Fruit fly (Drosophila melanogaster) whole organism, prepupa: ENCODE data around the gene Gr77a.
A peak's percentile ranks its signal among the peaks of the same experiment; 100 is the strongest.

Source experiments
- CG10631 ChIP-seq: fragments of 200-800 bp; sonication (Bioruptor generic); optimal IDR thresholded peaks from 2 replicates; lab custom pipeline; 2016; ENCODE audit warnings: missing biosample characterization, missing genetic modification characterization
- CG10669 ChIP-seq: fragments of 200-800 bp; sonication (Bioruptor generic); optimal IDR thresholded peaks from 3 replicates; lab custom pipeline; 2018; ENCODE audit warnings: missing biosample characterization, mild to moderate bottlenecking, missing genetic modification characterization, moderate library complexity
- CG11294 ChIP-seq: fragments of 200-800 bp; sonication (Bioruptor generic); IDR thresholded peaks from 2 replicates; pipeline ENCODE4 v1.3.6; 2022; ENCODE audit warnings: missing biosample characterization, missing genetic modification characterization
- CG3032 ChIP-seq: fragments of 200-800 bp; optimal IDR thresholded peaks from 2 replicates; lab custom pipeline; 2019; ENCODE audit warnings: missing biosample characterization, mild to moderate bottlenecking, missing genetic modification characterization, moderate library complexity
- CG31627 ChIP-seq: fragments of 200-800 bp; sonication (Bioruptor generic); optimal IDR thresholded peaks from 3 replicates; lab custom pipeline; 2016; ENCODE audit warnings: missing biosample characterization, missing genetic modification characterization
- CG32006 ChIP-seq: fragments of 200-800 bp; sonication (Bioruptor generic); optimal IDR thresholded peaks from 3 replicates; lab custom pipeline; 2017; ENCODE audit warnings: missing biosample characterization, mild to moderate bottlenecking, missing genetic modification characterization
- CG34406 ChIP-seq: fragments of 200-800 bp; sonication (Bioruptor generic); optimal IDR thresholded peaks from 3 replicates; lab custom pipeline; 2016; ENCODE audit warnings: missing biosample characterization, missing genetic modification characterization
- CG3919 ChIP-seq: fragments of 200-800 bp; sonication (Bioruptor generic); optimal IDR thresholded peaks from 3 replicates; lab custom pipeline; 2016; ENCODE audit warnings: missing biosample characterization, missing genetic modification characterization
- CG4318 ChIP-seq: fragments of 200-800 bp; sonication (Bioruptor generic); optimal IDR thresholded peaks from 3 replicates; lab custom pipeline; 2017; ENCODE audit warnings: missing biosample characterization, mild to moderate bottlenecking, missing genetic modification characterization
- CG6276 ChIP-seq: fragments of 200-800 bp; sonication (Bioruptor generic); optimal IDR thresholded peaks from 2 replicates; lab custom pipeline; 2017; ENCODE audit warnings: missing biosample characterization, mild to moderate bottlenecking, missing genetic modification characterization
- CG6792 ChIP-seq: fragments of 200-800 bp; sonication (Bioruptor generic); optimal IDR thresholded peaks from 3 replicates; lab custom pipeline; 2016; ENCODE audit warnings: missing biosample characterization, missing genetic modification characterization
- CG6808 ChIP-seq: fragments of 200-800 bp; sonication (Bioruptor generic); optimal IDR thresholded peaks from 3 replicates; lab custom pipeline; 2017; ENCODE audit warnings: missing biosample characterization, missing genetic modification characterization, mild to moderate bottlenecking, moderate library complexity, missing genetic modification reagents
- CG7368 ChIP-seq: fragments of 200-800 bp; sonication (Bioruptor generic); optimal IDR thresholded peaks from 3 replicates; lab custom pipeline; 2016; ENCODE audit warnings: missing biosample characterization, missing genetic modification characterization
- CG8632 ChIP-seq: fragments of 200-800 bp; sonication (Bioruptor generic); optimal IDR thresholded peaks from 3 replicates; lab custom pipeline; 2016; ENCODE audit warnings: missing biosample characterization, missing genetic modification characterization
- CG9139 ChIP-seq: fragments of 200-800 bp; sonication (Bioruptor generic); optimal IDR thresholded peaks from 3 replicates; lab custom pipeline; 2017; ENCODE audit warnings: missing biosample characterization, mild to moderate bottlenecking, missing genetic modification characterization
- Eip78C ChIP-seq: fragments of 200-800 bp; sonication (Bioruptor generic); peaks from one replicate; lab custom pipeline; 2016; ENCODE audit warnings: missing biosample characterization, missing genetic modification characterization
- Ets21C ChIP-seq: fragments of 200-800 bp; sonication (Bioruptor generic); optimal IDR thresholded peaks from 3 replicates; lab custom pipeline; 2016; ENCODE audit warnings: missing biosample characterization, missing genetic modification characterization
- Ets96B ChIP-seq: fragments of 200-800 bp; optimal IDR thresholded peaks from 2 replicates; lab custom pipeline; 2019; ENCODE audit warnings: missing biosample characterization, mild to moderate bottlenecking, missing genetic modification characterization, moderate library complexity
- Hr4 ChIP-seq: fragments of 200-800 bp; sonication (Bioruptor generic); optimal IDR thresholded peaks from 3 replicates; lab custom pipeline; 2016; ENCODE audit warnings: missing biosample characterization, missing genetic modification characterization
- Met ChIP-seq: fragments of 200-800 bp; sonication (Bioruptor generic); optimal IDR thresholded peaks from 3 replicates; lab custom pipeline; 2016; ENCODE audit warnings: missing biosample characterization, missing genetic modification characterization
- OdsH ChIP-seq: fragments of 200-800 bp; sonication (Bioruptor generic); optimal IDR thresholded peaks from 3 replicates; lab custom pipeline; 2016; ENCODE audit warnings: missing biosample characterization, missing genetic modification characterization
- Sox102F ChIP-seq: fragments of 200-800 bp; sonication (Bioruptor generic); optimal IDR thresholded peaks from 2 replicates; lab custom pipeline; 2016; ENCODE audit warnings: missing biosample characterization, mild to moderate bottlenecking, missing genetic modification characterization
- Sox14 ChIP-seq: fragments of 200-800 bp; sonication (Bioruptor generic); optimal IDR thresholded peaks from 3 replicates; lab custom pipeline; 2016; ENCODE audit warnings: missing biosample characterization, missing genetic modification characterization
- Sox15 ChIP-seq: fragments of 200-800 bp; sonication (Bioruptor generic); optimal IDR thresholded peaks from 3 replicates; lab custom pipeline; 2016; ENCODE audit warnings: missing biosample characterization, missing genetic modification characterization
- achi ChIP-seq: fragments of 200-800 bp; sonication (Bioruptor generic); optimal IDR thresholded peaks from 3 replicates; lab custom pipeline; 2016; ENCODE audit warnings: missing biosample characterization, missing genetic modification characterization
- acj6 ChIP-seq: fragments of 200-800 bp; sonication (Bioruptor generic); optimal IDR thresholded peaks from 3 replicates; lab custom pipeline; 2016; ENCODE audit warnings: missing biosample characterization, missing genetic modification characterization
- cyc ChIP-seq: fragments of 200-800 bp; sonication (Bioruptor generic); optimal IDR thresholded peaks from 3 replicates; lab custom pipeline; 2016; ENCODE audit warnings: missing biosample characterization, missing genetic modification characterization
- dsx ChIP-seq: fragments of 200-800 bp; optimal IDR thresholded peaks from 3 replicates; lab custom pipeline; 2019; ENCODE audit warnings: missing biosample characterization, mild to moderate bottlenecking, missing genetic modification characterization, moderate library complexity; ENCODE audit not compliant: poor library complexity, severe bottlenecking
- esn ChIP-seq: fragments of 200-800 bp; sonication (Bioruptor generic); optimal IDR thresholded peaks from 2 replicates; lab custom pipeline; 2016; ENCODE audit warnings: missing biosample characterization, mild to moderate bottlenecking, missing genetic modification characterization, moderate library complexity
- fd59A ChIP-seq: fragments of 200-800 bp; sonication (Bioruptor generic); optimal IDR thresholded peaks from 2 replicates; lab custom pipeline; 2017; ENCODE audit warnings: missing biosample characterization, mild to moderate bottlenecking, missing genetic modification characterization, missing genetic modification reagents
- fkh ChIP-seq: fragments of 200-800 bp; sonication (Bioruptor generic); optimal IDR thresholded peaks from 3 replicates; lab custom pipeline; 2017; ENCODE audit warnings: missing biosample characterization, mild to moderate bottlenecking, missing genetic modification characterization, moderate library complexity
- lz ChIP-seq: fragments of 200-800 bp; sonication (Bioruptor generic); optimal IDR thresholded peaks from 3 replicates; lab custom pipeline; 2016; ENCODE audit warnings: missing biosample characterization, missing genetic modification characterization
- net ChIP-seq: fragments of 200-800 bp; sonication (Bioruptor generic); optimal IDR thresholded peaks from 3 replicates; lab custom pipeline; 2016; ENCODE audit warnings: missing biosample characterization, missing genetic modification characterization
- spab ChIP-seq: fragments of 200-800 bp; sonication (Bioruptor generic); optimal IDR thresholded peaks from 2 replicates; lab custom pipeline; 2017; ENCODE audit warnings: missing biosample characterization, mild to moderate bottlenecking, missing genetic modification characterization, missing genetic modification reagents
- ss ChIP-seq, 2 experiments: fragments of 200-800 bp; sonication (Bioruptor generic); optimal IDR thresholded peaks; 2 replicates in 1 of 2; 3 replicates in 1 of 2; lab custom pipeline; 2017 to 2018; ENCODE audit warnings: mild to moderate bottlenecking in 2 of 2, missing biosample characterization in 2 of 2, missing genetic modification characterization in 2 of 2, moderate library complexity in 1 of 2
- topi ChIP-seq: fragments of 200-800 bp; sonication (Bioruptor generic); optimal IDR thresholded peaks from 3 replicates; lab custom pipeline; 2016; ENCODE audit warnings: missing biosample characterization, missing genetic modification characterization
- vri ChIP-seq: fragments of 200-800 bp; sonication (Bioruptor generic); optimal IDR thresholded peaks from 3 replicates; lab custom pipeline; 2016; ENCODE audit warnings: missing biosample characterization, mild to moderate bottlenecking, missing genetic modification characterization

The Gr77a gene

dm6 chr3L:20739414-20739813, at the start of gene Gr77a:
Gr77a (minus strand) TSS chr3L:20739430.
- TF ChIP-seq CG3919 (peak; percentile 28), CG8632 (GFP tag; lab: Kevin White, UChicago) (peak; percentile 28), ss (GFP tag; optimal IDR thresholded peaks at IDR 0.05; lab: Kevin White, UChicago) (peak in 1 of 2 experiments; percentile 53), CG10631 (GFP tag; lab: Kevin White, UChicago) (peak; percentile 58), achi (peak; percentile 29), CG31627 (no peak), fkh (GFP tag; lab: Kevin White, UChicago) (no peak), CG3032 (tag; lab: Kevin White, UChicago) (peak; percentile 50), CG34406 (peak; percentile 40), Hr4 (GFP tag; lab: Kevin White, UChicago) (no peak), Sox102F (GFP tag; lab: Kevin White, UChicago) (peak; percentile 17), CG11294 (GFP tag; lab: Robert Waterston, UW) (no peak), Sox14 (no peak), acj6 (GFP tag; lab: Kevin White, UChicago) (peak; percentile 29), Ets96B (tag; lab: Kevin White, UChicago) (peak; percentile 41), CG32006 (GFP tag; lab: Kevin White, UChicago) (peak; percentile 26), vri (GFP tag; lab: Kevin White, UChicago) (no peak), spab (GFP tag; lab: Kevin White, UChicago) (peak; percentile 27), dsx (peak; percentile 15), CG7368 (GFP tag; lab: Kevin White, UChicago) (no peak), cyc (GFP tag; lab: Kevin White, UChicago) (no peak), OdsH (peak; percentile 32), CG10669 (GFP tag; lab: Kevin White, UChicago) (peak; percentile 42), CG6792 (GFP tag; lab: Kevin White, UChicago) (peak; percentile 20), fd59A (GFP tag; lab: Kevin White, UChicago) (no peak), Sox15 (GFP tag; lab: Kevin White, UChicago) (peak; percentile 1), Ets21C (no peak), net (no peak), Eip78C (GFP tag; lab: Kevin White, UChicago) (peak; percentile 74), CG6808 (GFP tag; lab: Kevin White, UChicago) (no peak), esn (peak; percentile 12)

dm6 chr3L:20787835-20788380, 48.7 kb upstream of the Gr77a start, which contains the start of gene CG11396:
CG11396 (minus strand) TSS chr3L:20788137.
- TF ChIP-seq CG6276 (no peak), esn (peak; percentile 39), Met (GFP tag; lab: Kevin White, UChicago) (no peak), achi (peak; percentile 52), Eip78C (GFP tag; lab: Kevin White, UChicago) (peak; percentile 45), Sox14 (peak; percentile 62)

- TF ChIP-seq lz (GFP tag; lab: Kevin White, UChicago): peak; percentile 28
- TF ChIP-seq CG9139 (GFP tag; lab: Kevin White, UChicago): no peak
- TF ChIP-seq Sox14: peak; percentile 14
- TF ChIP-seq Sox102F (GFP tag; lab: Kevin White, UChicago): peak; percentile 36
- peak; percentile 52 for TF ChIP-seq esn
- peak; percentile 13 for TF ChIP-seq achi
- no peak for TF ChIP-seq Met (GFP tag; lab: Kevin White, UChicago)
- peak; percentile 31 for TF ChIP-seq topi
- no peak for TF ChIP-seq CG10669 (GFP tag; lab: Kevin White, UChicago)
- peak; percentile 67 for TF ChIP-seq fkh (GFP tag; lab: Kevin White, UChicago)
- TF ChIP-seq Eip78C (GFP tag; lab: Kevin White, UChicago): peak; percentile 40
- no peak for TF ChIP-seq CG6792 (GFP tag; lab: Kevin White, UChicago)
- no peak for TF ChIP-seq CG4318
These were observed 46.7 kb upstream of the Gr77a start, which contains the start of gene Pcif1 for dm6 chr3L:20785742-20786427. Pcif1 (minus strand) TSS chr3L:20786197.
